Worm (Caenorhabditis elegans) whole organism, L4 larva: Measurements from ENCODE around the gene fli-1.

Experiments used
- F26F4.8 ChIP-seq: fragments of 200-800 bp; sonication (Bioruptor generic); conservative IDR thresholded peaks from 2 replicates; pipeline ENCODE4 v1.3.6; 2022; ENCODE audit warnings: missing genetic modification characterization, missing compliant biosample characterization
- R02D3.7 ChIP-seq: fragments of 150-350 bp; sonication (generic microtip); optimal IDR thresholded peaks from 3 replicates; lab custom pipeline; 2014; ENCODE audit warnings: missing biosample characterization, missing genetic modification characterization
- T20F7.1 ChIP-seq: fragments of 200-800 bp; sonication (Bioruptor generic); optimal IDR thresholded peaks from 2 replicates; lab custom pipeline; 2018; ENCODE audit warnings: mild to moderate bottlenecking, missing genetic modification characterization, missing compliant biosample characterization
- T26A8.4 ChIP-seq: fragments of 200-800 bp; sonication (Bioruptor generic); IDR thresholded peaks from 2 replicates; pipeline ENCODE4 v1.3.6; 2022; ENCODE audit warnings: missing genetic modification characterization, missing compliant biosample characterization
- Y5F2A.4 ChIP-seq: fragments of 200-800 bp; sonication (Bioruptor generic); optimal IDR thresholded peaks from 2 replicates; lab custom pipeline; 2018; ENCODE audit warnings: mild to moderate bottlenecking, missing genetic modification characterization, missing compliant biosample characterization
- ZK337.2 ChIP-seq: fragments of 200-800 bp; sonication (Bioruptor generic); IDR thresholded peaks from 2 replicates; pipeline ENCODE4 v1.3.6; 2022; ENCODE audit warnings: missing genetic modification reagents, missing genetic modification characterization, missing compliant biosample characterization
- ZK546.5 ChIP-seq, 2 experiments: sonication (generic microtip); optimal IDR thresholded peaks; 2 replicates each; lab custom pipeline; 2017; ENCODE audit warnings: missing biosample characterization in 2 of 2, missing genetic modification characterization in 2 of 2
- aha-1 ChIP-seq: fragments of 150-350 bp; peaks from one replicate; lab custom pipeline; 2014; ENCODE audit warnings: missing biosample characterization, missing genetic modification characterization
- ama-1 ChIP-seq: fragments of 150-350 bp; optimal IDR thresholded peaks from 2 replicates; lab custom pipeline; 2014; ENCODE audit warnings: inconsistent platforms, mixed read lengths
- arid-1 ChIP-seq: fragments of 200-800 bp; sonication (Bioruptor generic); conservative IDR thresholded peaks from 2 replicates; pipeline ENCODE4 v1.3.6; 2022; ENCODE audit warnings: missing genetic modification reagents, missing genetic modification characterization, missing compliant biosample characterization
- ceh-20 ChIP-seq: fragments of 200-800 bp; sonication (Bioruptor generic); IDR thresholded peaks from 2 replicates; pipeline ENCODE4 v1.3.6; 2022; ENCODE audit warnings: missing genetic modification reagents, missing genetic modification characterization, missing compliant biosample characterization
- ceh-32 ChIP-seq: sonication (generic microtip); optimal IDR thresholded peaks from 2 replicates; lab custom pipeline; 2016; ENCODE audit warnings: mild to moderate bottlenecking, missing genetic modification characterization, missing compliant biosample characterization; ENCODE audit not compliant: poor library complexity
- ces-1 ChIP-seq: fragments of 150-350 bp; sonication (generic microtip); optimal IDR thresholded peaks from 4 replicates; lab custom pipeline; 2014; ENCODE audit warnings: missing biosample characterization, missing genetic modification reagents, missing genetic modification characterization
- daf-16 ChIP-seq, 3 experiments: sonication (generic microtip); optimal IDR thresholded peaks; 2 replicates each; lab custom pipeline; 2016 to 2017; ENCODE audit warnings: missing genetic modification characterization in 3 of 3, missing genetic modification reagents in 3 of 3, mild to moderate bottlenecking in 2 of 3, missing compliant biosample characterization in 2 of 3, missing biosample characterization in 1 of 3, moderate library complexity in 1 of 3
- dmd-8 ChIP-seq: fragments of 200-800 bp; sonication (Bioruptor generic); IDR thresholded peaks from 2 replicates; pipeline ENCODE4 v1.3.6; 2022; ENCODE audit warnings: missing genetic modification characterization, missing compliant biosample characterization
- dve-1 ChIP-seq: sonication (generic microtip); optimal IDR thresholded peaks from 2 replicates; lab custom pipeline; 2017; ENCODE audit warnings: antibody characterized with exemption, mild to moderate bottlenecking, missing genetic modification characterization, missing compliant biosample characterization; ENCODE audit not compliant: insufficient read depth
- egl-43 ChIP-seq: fragments of 200-800 bp; sonication (Bioruptor generic); IDR thresholded peaks from 2 replicates; pipeline ENCODE4 v1.3.6; 2022; ENCODE audit warnings: missing genetic modification reagents, missing genetic modification characterization, missing compliant biosample characterization
- fos-1 ChIP-seq: fragments of 150-350 bp; optimal IDR thresholded peaks from 2 replicates; lab custom pipeline; 2014; ENCODE audit warnings: missing biosample characterization, missing genetic modification characterization
- hlh-30 ChIP-seq: sonication (generic microtip); optimal IDR thresholded peaks from 2 replicates; lab custom pipeline; 2017; ENCODE audit warnings: antibody characterized with exemption, mild to moderate bottlenecking, missing genetic modification characterization, missing compliant biosample characterization; ENCODE audit not compliant: insufficient read depth
- hmg-1.1 ChIP-seq: fragments of 200-800 bp; sonication (Bioruptor generic); IDR thresholded peaks from 2 replicates; pipeline ENCODE4 v1.3.6; 2022; ENCODE audit warnings: missing genetic modification reagents, missing genetic modification characterization, missing compliant biosample characterization
- lin-1 ChIP-seq: fragments of 200-800 bp; sonication (Bioruptor generic); IDR thresholded peaks from 2 replicates; pipeline ENCODE4 v1.3.6; 2022; ENCODE audit warnings: missing genetic modification reagents, missing genetic modification characterization, missing compliant biosample characterization
- lin-39 ChIP-seq: fragments of 150-350 bp; optimal IDR thresholded peaks from 2 replicates; lab custom pipeline; 2014; ENCODE audit warnings: missing biosample characterization, missing genetic modification reagents, missing genetic modification characterization
- lir-3 ChIP-seq: sonication (generic microtip); optimal IDR thresholded peaks from 2 replicates; lab custom pipeline; 2016; ENCODE audit warnings: mild to moderate bottlenecking, missing genetic modification characterization, missing compliant biosample characterization
- lsy-2 ChIP-seq, 2 experiments: fragments of 150-350 bp in 1 of 2; sonication (generic microtip) in 1 of 2; optimal IDR thresholded peaks; 2 replicates each; lab custom pipeline; 2014 to 2017; ENCODE audit warnings: missing biosample characterization in 2 of 2, missing genetic modification characterization in 2 of 2
- madf-9 ChIP-seq: fragments of 200-800 bp; sonication (Bioruptor generic); conservative IDR thresholded peaks from 2 replicates; pipeline ENCODE4 v1.3.6; 2022; ENCODE audit warnings: missing genetic modification reagents, missing genetic modification characterization, missing compliant biosample characterization
- mdl-1 ChIP-seq, 2 experiments: fragments of 150-350 bp in 1 of 2; sonication (generic microtip) in 1 of 2; optimal IDR thresholded peaks; 2 replicates each; lab custom pipeline; 2014 to 2017; ENCODE audit warnings: missing biosample characterization in 2 of 2, missing genetic modification characterization in 2 of 2
- mdt-29 ChIP-seq: fragments of 200-800 bp; sonication (Bioruptor generic); IDR thresholded peaks from 2 replicates; pipeline ENCODE4 v1.3.6; 2022; ENCODE audit warnings: missing genetic modification reagents, missing genetic modification characterization, missing compliant biosample characterization
- mep-1 ChIP-seq: fragments of 150-350 bp; sonication (generic microtip); optimal IDR thresholded peaks from 3 replicates; lab custom pipeline; 2014; ENCODE audit warnings: missing biosample characterization, missing genetic modification characterization
- mes-2 ChIP-seq: sonication (generic microtip); optimal IDR thresholded peaks from 2 replicates; lab custom pipeline; 2016; ENCODE audit warnings: missing genotype, mild to moderate bottlenecking, missing genetic modification characterization, missing compliant biosample characterization; ENCODE audit not compliant: poor library complexity, severe bottlenecking
- nhr-10 ChIP-seq: fragments of 150-350 bp; optimal IDR thresholded peaks from 2 replicates; lab custom pipeline; 2014; ENCODE audit warnings: missing biosample characterization, missing genetic modification characterization
- nhr-28 ChIP-seq: fragments of 150-350 bp; optimal IDR thresholded peaks from 2 replicates; lab custom pipeline; 2014; ENCODE audit warnings: missing biosample characterization, missing genetic modification characterization
- nhr-48 ChIP-seq: sonication (generic microtip); optimal IDR thresholded peaks from 2 replicates; lab custom pipeline; 2016; ENCODE audit warnings: mild to moderate bottlenecking, missing genetic modification characterization, missing compliant biosample characterization
- nhr-77 ChIP-seq: fragments of 150-350 bp; optimal IDR thresholded peaks from 2 replicates; lab custom pipeline; 2014; ENCODE audit warnings: missing biosample characterization, missing genetic modification characterization
- pha-4 ChIP-seq, 2 experiments: fragments of 150-350 bp in 1 of 2; fragments of 200-800 bp in 1 of 2; sonication (Bioruptor generic) in 1 of 2; IDR thresholded peaks in 1 of 2; optimal IDR thresholded peaks in 1 of 2; 2 replicates each; pipeline versions ENCODE4 v1.3.6 to Lab custom; 2014 to 2022; ENCODE audit warnings: missing genetic modification characterization in 2 of 2, missing genetic modification reagents in 2 of 2, missing biosample characterization in 1 of 2, missing compliant biosample characterization in 1 of 2
- pqm-1 ChIP-seq: sonication (generic microtip); optimal IDR thresholded peaks from 2 replicates; lab custom pipeline; 2017; ENCODE audit warnings: missing biosample characterization, missing genetic modification characterization
- rbr-2 ChIP-seq: sonication (generic microtip); optimal IDR thresholded peaks from 2 replicates; lab custom pipeline; 2016; ENCODE audit warnings: missing genotype, missing genetic modification characterization, missing compliant biosample characterization
- saeg-2 ChIP-seq: fragments of 200-800 bp; sonication (Bioruptor generic); IDR thresholded peaks from 2 replicates; pipeline ENCODE4 v1.3.6; 2022; ENCODE audit warnings: missing genetic modification reagents, missing genetic modification characterization, missing compliant biosample characterization
- snpc-4 ChIP-seq: fragments of 150-350 bp; optimal IDR thresholded peaks from 2 replicates; lab custom pipeline; 2014; ENCODE audit warnings: missing biosample characterization, missing genetic modification characterization
- spr-3 ChIP-seq: fragments of 200-800 bp; sonication (Bioruptor generic); optimal IDR thresholded peaks from 2 replicates; lab custom pipeline; 2018; ENCODE audit warnings: mild to moderate bottlenecking, missing genetic modification characterization, missing compliant biosample characterization
- tra-1 ChIP-seq: fragments of 200-800 bp; sonication (Bioruptor generic); IDR thresholded peaks from 2 replicates; pipeline ENCODE4 v1.3.6; 2022; ENCODE audit warnings: missing genetic modification reagents, missing genetic modification characterization, missing compliant biosample characterization
- unc-62 ChIP-seq, 3 experiments: fragments of 150-350 bp in 1 of 3; sonication (generic microtip); optimal IDR thresholded peaks in 2 of 3; peaks in 1 of 3; 1 replicate in 1 of 3; 2 replicates in 2 of 3; lab custom pipeline; 2014 to 2017; ENCODE audit warnings: missing biosample characterization in 3 of 3, missing genetic modification characterization in 3 of 3, missing genetic modification reagents in 3 of 3, missing genotype in 1 of 3
- zfp-2 ChIP-seq: sonication (generic microtip); optimal IDR thresholded peaks from 2 replicates; lab custom pipeline; 2016; ENCODE audit warnings: mild to moderate bottlenecking, missing genetic modification characterization, missing compliant biosample characterization
- ztf-11 ChIP-seq: fragments of 150-350 bp; optimal IDR thresholded peaks from 2 replicates; lab custom pipeline; 2014; ENCODE audit warnings: missing biosample characterization, missing genetic modification characterization
- ztf-7 ChIP-seq: fragments of 150-350 bp; optimal IDR thresholded peaks from 2 replicates; lab custom pipeline; 2014; ENCODE audit warnings: missing biosample characterization, missing genetic modification characterization

fli-1 gene

ce11 chrIII:8639188-8639795 lies 44.2 kb downstream of the fli-1 start, which contains the start of gene fip-1 (continued):
- TF ChIP-seq spr-3 (GFP tag; lab: Kevin White, UChicago), result no peak
- no peak for TF ChIP-seq ZK546.5 (tag; optimal IDR thresholded peaks at IDR 0.05; lab: Kevin White, UChicago)
- TF ChIP-seq zfp-2 (tag; lab: Kevin White, UChicago), result no peak
- peak; percentile 84 for TF ChIP-seq F26F4.8 (GFP tag; lab: Robert Waterston, UW)

ce11 chrIII:8636803-8637202 lies 46.7 kb downstream of the fli-1 start:
- TF ChIP-seq tra-1 (GFP tag; lab: Robert Waterston, UW) (no peak), ceh-20 (GFP tag; lab: Robert Waterston, UW) (0 out of 2 replicates have a peak, but pooled peaks have one; percentile 36), daf-16 (GFP tag; optimal IDR thresholded peaks at IDR 0.05; lab: Kevin White, UChicago) (peak in 1 of 2 experiments; percentile 30), daf-16 (tag; optimal IDR thresholded peaks at IDR 0.05; lab: Kevin White, UChicago) (no peak), hlh-30 (tag; lab: Kevin White, UChicago) (peak; percentile 32), arid-1 (GFP tag; lab: Robert Waterston, UW) (no peak), fos-1 (tag; lab: Kevin White, UChicago) (no peak), ceh-32 (tag; lab: Kevin White, UChicago) (no peak), unc-62 (GFP tag; optimal IDR thresholded peaks at IDR 0.05 in 1 of 2; lab: Kevin White, UChicago) (peak in 1 of 2 experiments; percentile 94), unc-62 (tag; optimal IDR thresholded peaks at IDR 0.05; lab: Kevin White, UChicago) (no peak), ces-1 (no peak), ama-1 (lab: Kevin White, UChicago) (no peak), ztf-7 (tag; lab: Kevin White, UChicago) (no peak), spr-3 (GFP tag; lab: Kevin White, UChicago) (no peak), aha-1 (tag; lab: Kevin White, UChicago) (no peak), ztf-11 (tag; lab: Kevin White, UChicago) (no peak), saeg-2 (no peak), madf-9 (GFP tag; lab: Robert Waterston, UW) (no peak), pha-4 (GFP tag; IDR thresholded peaks at IDR 0.05; lab: Robert Waterston, UW) (no peak), pha-4 (tag; optimal IDR thresholded peaks at IDR 0.05; lab: Kevin White, UChicago) (no peak), hmg-1.1 (GFP tag; lab: Robert Waterston, UW) (0 out of 2 replicates have a peak, but pooled peaks have one; percentile 10), lin-39 (peak; percentile 11), Y5F2A.4 (GFP tag; lab: Kevin White, UChicago) (no peak), R02D3.7 (tag; lab: Kevin White, UChicago) (no peak), rbr-2 (tag; lab: Kevin White, UChicago) (peak; percentile 5), lsy-2 (tag; optimal IDR thresholded peaks at IDR 0.05; lab: Kevin White, UChicago) (peak in 1 of 2 experiments; percentile 44), egl-43 (GFP tag; lab: Robert Waterston, UW) (no peak), mep-1 (peak; percentile 27)

ce11 chrIII:8630833-8631232 lies 52.7 kb downstream of the fli-1 start, which contains the start of gene dnj-10:
dnj-10 (plus strand) TSS chrIII:8631165.
- TF ChIP-seq hmg-1.1 (GFP tag; lab: Robert Waterston, UW), result 0 out of 2 replicates have a peak, but pooled peaks have one; percentile 8
- no peak for TF ChIP-seq snpc-4 (tag; lab: Kevin White, UChicago)
- peak; percentile 95 for TF ChIP-seq T20F7.1 (GFP tag; lab: Kevin White, UChicago)
- no peak for TF ChIP-seq pqm-1
- TF ChIP-seq ama-1 (lab: Kevin White, UChicago), result no peak
- no peak for TF ChIP-seq lir-3 (tag; lab: Kevin White, UChicago)
- TF ChIP-seq rbr-2 (tag; lab: Kevin White, UChicago), result peak; percentile 8
- no peak for TF ChIP-seq nhr-48 (tag; lab: Kevin White, UChicago)
- peak; percentile 69 for TF ChIP-seq mes-2 (tag; lab: Kevin White, UChicago)
- TF ChIP-seq nhr-28 (tag; lab: Kevin White, UChicago), result peak; percentile 25
- no peak for TF ChIP-seq lin-39
- no peak for TF ChIP-seq lin-1 (GFP tag; lab: Robert Waterston, UW)
- TF ChIP-seq ztf-11 (tag; lab: Kevin White, UChicago), result no peak
- peak in 1 of 2 experiments; percentile 84 for TF ChIP-seq lsy-2 (tag; optimal IDR thresholded peaks at IDR 0.05; lab: Kevin White, UChicago)
- no peak for TF ChIP-seq mdt-29 (GFP tag; lab: Robert Waterston, UW)
- TF ChIP-seq T26A8.4, result no peak
- TF ChIP-seq ZK546.5 (tag; optimal IDR thresholded peaks at IDR 0.05; lab: Kevin White, UChicago), result no peak
- TF ChIP-seq ces-1, result no peak
- TF ChIP-seq ZK337.2 (GFP tag; lab: Robert Waterston, UW), result no peak
- no peak for TF ChIP-seq mdl-1 (tag; optimal IDR thresholded peaks at IDR 0.05; lab: Kevin White, UChicago)
- no peak for TF ChIP-seq zfp-2 (tag; lab: Kevin White, UChicago)
- TF ChIP-seq arid-1 (GFP tag; lab: Robert Waterston, UW), result no peak
- no peak for TF ChIP-seq nhr-10 (tag; lab: Kevin White, UChicago)
- no peak for TF ChIP-seq dmd-8 (GFP tag; lab: Robert Waterston, UW)
- no peak for TF ChIP-seq dve-1
- no peak for TF ChIP-seq nhr-77 (tag; lab: Kevin White, UChicago)
